Worm (Caenorhabditis elegans) whole organism, L1 larva: ENCODE data around the gene F25H8.2.

Experiments used
- C16A3.4 ChIP-seq: fragments of 150-350 bp; optimal IDR thresholded peaks from 2 replicates; lab custom pipeline; 2014; ENCODE audit warnings: missing biosample characterization, missing genetic modification characterization
- C34B4.2 ChIP-seq: sonication (generic microtip); optimal IDR thresholded peaks from 2 replicates; lab custom pipeline; 2017; ENCODE audit warnings: mild to moderate bottlenecking, missing genetic modification characterization, missing compliant biosample characterization
- aha-1 ChIP-seq: fragments of 150-350 bp; optimal IDR thresholded peaks from 2 replicates; lab custom pipeline; 2014; ENCODE audit warnings: missing biosample characterization, missing genetic modification characterization
- blmp-1 ChIP-seq: fragments of 150-350 bp; optimal IDR thresholded peaks from 2 replicates; lab custom pipeline; 2014; ENCODE audit warnings: missing biosample characterization, missing genetic modification characterization
- ceh-8 ChIP-seq: fragments of 200-800 bp; sonication (Bioruptor generic); optimal IDR thresholded peaks from 2 replicates; lab custom pipeline; 2018; ENCODE audit warnings: mild to moderate bottlenecking, missing genetic modification characterization, moderate library complexity, missing compliant biosample characterization
- ceh-82 ChIP-seq, 3 experiments: fragments of 150-350 bp in 1 of 3; sonication (generic microtip) in 2 of 3; optimal IDR thresholded peaks; 2 replicates each; lab custom pipeline; 2014 to 2017; ENCODE audit warnings: missing biosample characterization in 3 of 3, missing genetic modification characterization in 3 of 3
- ceh-88 ChIP-seq: fragments of 200-800 bp; sonication (Bioruptor generic); IDR thresholded peaks from 2 replicates; pipeline ENCODE4 v1.3.6; 2022; ENCODE audit warnings: missing genetic modification characterization, missing compliant biosample characterization
- dpl-1 ChIP-seq, 3 experiments: fragments of 150-350 bp in 2 of 3; sonication (generic microtip) in 1 of 3; optimal IDR thresholded peaks; 2 replicates each; lab custom pipeline; 2014 to 2017; ENCODE audit warnings: missing biosample characterization in 3 of 3, missing genetic modification characterization in 3 of 3, missing genetic modification reagents in 3 of 3
- dsc-1 ChIP-seq: sonication (generic microtip); optimal IDR thresholded peaks from 2 replicates; lab custom pipeline; 2016; ENCODE audit warnings: mild to moderate bottlenecking, missing genetic modification characterization, missing compliant biosample characterization
- efl-1 ChIP-seq, 4 experiments: fragments of 150-350 bp; optimal IDR thresholded peaks in 3 of 4; peaks in 1 of 4; 1 replicate in 1 of 4; 2 replicates in 3 of 4; lab custom pipeline; 2014; ENCODE audit warnings: missing biosample characterization in 2 of 4, missing genetic modification characterization in 2 of 4, missing genetic modification reagents in 2 of 4
- elt-2 ChIP-seq: sonication (generic microtip); optimal IDR thresholded peaks from 2 replicates; lab custom pipeline; 2016; ENCODE audit warnings: missing genetic modification characterization, mild to moderate bottlenecking, inconsistent platforms, missing compliant biosample characterization, missing genetic modification reagents
- elt-3 ChIP-seq, 6 experiments: fragments of 150-350 bp in 1 of 6; sonication (generic microtip); optimal IDR thresholded peaks; 2 replicates each; lab custom pipeline; 2017 to 2018; ENCODE audit warnings: missing biosample characterization in 6 of 6, missing genetic modification characterization in 6 of 6, inconsistent platforms in 1 of 6
- fkh-10 ChIP-seq: sonication (generic microtip); optimal IDR thresholded peaks from 2 replicates; lab custom pipeline; 2017; ENCODE audit warnings: missing biosample characterization, missing genetic modification reagents, missing genetic modification characterization
- fos-1 ChIP-seq: fragments of 150-350 bp; optimal IDR thresholded peaks from 2 replicates; lab custom pipeline; 2014; ENCODE audit warnings: missing biosample characterization, missing genetic modification characterization
- hlh-17 ChIP-seq: fragments of 200-800 bp; sonication (Bioruptor generic); optimal IDR thresholded peaks from 2 replicates; lab custom pipeline; 2018; ENCODE audit warnings: missing genetic modification characterization, mild to moderate bottlenecking, missing compliant biosample characterization, moderate library complexity, borderline replicate concordance
- isw-1 ChIP-seq: fragments of 200-800 bp; sonication (Bioruptor generic); IDR thresholded peaks from 2 replicates; pipeline ENCODE4 v1.3.6; 2022; ENCODE audit warnings: missing genetic modification characterization, missing compliant biosample characterization
- lin-14 ChIP-seq: fragments of 200-800 bp; sonication (Bioruptor generic); optimal IDR thresholded peaks from 2 replicates; lab custom pipeline; 2018; ENCODE audit warnings: mild to moderate bottlenecking, missing genetic modification characterization, moderate library complexity, missing compliant biosample characterization
- lin-15B ChIP-seq: fragments of 150-350 bp; sonication (generic microtip); optimal IDR thresholded peaks from 3 replicates; lab custom pipeline; 2014; ENCODE audit warnings: missing biosample characterization, missing genetic modification characterization
- lin-35 ChIP-seq, 2 experiments: fragments of 150-350 bp; optimal IDR thresholded peaks; 2 replicates each; lab custom pipeline; 2014; ENCODE audit warnings: missing biosample characterization in 2 of 2, missing genetic modification characterization in 2 of 2, missing genetic modification reagents in 2 of 2
- lsy-2 ChIP-seq, 2 experiments: fragments of 150-350 bp; optimal IDR thresholded peaks; 2 replicates each; lab custom pipeline; 2014; ENCODE audit warnings: missing biosample characterization in 2 of 2, missing genetic modification characterization in 2 of 2
- mab-9 ChIP-seq: fragments of 200-800 bp; sonication (Bioruptor generic); IDR thresholded peaks from 2 replicates; pipeline ENCODE4 v1.3.6; 2022; ENCODE audit warnings: missing genetic modification reagents, missing genetic modification characterization, missing compliant biosample characterization
- mef-2 ChIP-seq: fragments of 150-350 bp; optimal IDR thresholded peaks from 2 replicates; lab custom pipeline; 2014; ENCODE audit warnings: missing biosample characterization, missing genetic modification characterization
- mep-1 ChIP-seq: fragments of 150-350 bp; optimal IDR thresholded peaks from 2 replicates; lab custom pipeline; 2014; ENCODE audit warnings: missing biosample characterization, missing genetic modification characterization
- nhr-11 ChIP-seq: fragments of 150-350 bp; optimal IDR thresholded peaks from 2 replicates; lab custom pipeline; 2014; ENCODE audit warnings: missing biosample characterization, missing genetic modification characterization
- nhr-20 ChIP-seq: sonication (generic microtip); optimal IDR thresholded peaks from 2 replicates; lab custom pipeline; 2016; ENCODE audit warnings: mild to moderate bottlenecking, missing genetic modification characterization, missing compliant biosample characterization
- nhr-237 ChIP-seq: fragments of 150-350 bp; optimal IDR thresholded peaks from 2 replicates; lab custom pipeline; 2014; ENCODE audit warnings: missing biosample characterization, missing genetic modification characterization
- nhr-28 ChIP-seq: fragments of 150-350 bp; optimal IDR thresholded peaks from 2 replicates; lab custom pipeline; 2014; ENCODE audit warnings: missing biosample characterization, missing genetic modification characterization
- nhr-47 ChIP-seq: sonication (generic microtip); optimal IDR thresholded peaks from 2 replicates; lab custom pipeline; 2016; ENCODE audit warnings: mild to moderate bottlenecking, missing genetic modification characterization, moderate library complexity, missing compliant biosample characterization
- nhr-84 ChIP-seq: sonication (generic microtip); optimal IDR thresholded peaks from 2 replicates; lab custom pipeline; 2017; ENCODE audit warnings: missing biosample characterization, missing genetic modification characterization
- nhr-85 ChIP-seq: sonication (generic microtip); peaks from one replicate; lab custom pipeline; 2016; ENCODE audit warnings: missing genetic modification characterization, inconsistent platforms, missing compliant biosample characterization
- nhr-90 ChIP-seq: sonication (generic microtip); optimal IDR thresholded peaks from 2 replicates; lab custom pipeline; 2016; ENCODE audit warnings: mild to moderate bottlenecking, missing genetic modification characterization, missing compliant biosample characterization; ENCODE audit not compliant: poor library complexity
- rnt-1 ChIP-seq: sonication (generic microtip); optimal IDR thresholded peaks from 2 replicates; lab custom pipeline; 2016; ENCODE audit warnings: mild to moderate bottlenecking, missing genetic modification characterization, moderate library complexity, missing compliant biosample characterization
- skn-1 ChIP-seq: fragments of 150-350 bp; optimal IDR thresholded peaks from 2 replicates; lab custom pipeline; 2014; ENCODE audit warnings: missing biosample characterization, missing genetic modification characterization
- snpc-4 ChIP-seq: fragments of 150-350 bp; optimal IDR thresholded peaks from 2 replicates; lab custom pipeline; 2014; ENCODE audit warnings: missing biosample characterization, missing genetic modification characterization
- snu-23 ChIP-seq: sonication (generic microtip); optimal IDR thresholded peaks from 2 replicates; lab custom pipeline; 2016; ENCODE audit warnings: missing genetic modification characterization, missing compliant biosample characterization
- sup-37 ChIP-seq: fragments of 200-800 bp; sonication (Bioruptor generic); optimal IDR thresholded peaks from 2 replicates; lab custom pipeline; 2018; ENCODE audit warnings: mild to moderate bottlenecking, missing genetic modification characterization, missing compliant biosample characterization
- swsn-7 ChIP-seq: sonication (generic microtip); optimal IDR thresholded peaks from 2 replicates; lab custom pipeline; 2016; ENCODE audit warnings: missing genetic modification characterization, missing compliant biosample characterization
- unc-130 ChIP-seq: fragments of 150-350 bp; optimal IDR thresholded peaks from 2 replicates; lab custom pipeline; 2017; ENCODE audit warnings: missing biosample characterization, missing genetic modification characterization, inconsistent platforms
- vab-15 ChIP-seq: sonication (generic microtip); optimal IDR thresholded peaks from 2 replicates; lab custom pipeline; 2017; ENCODE audit warnings: missing genotype, mild to moderate bottlenecking, missing genetic modification characterization, missing compliant biosample characterization
- zag-1 ChIP-seq: fragments of 150-350 bp; optimal IDR thresholded peaks from 2 replicates; lab custom pipeline; 2014; ENCODE audit warnings: missing biosample characterization, missing genetic modification characterization

The F25H8.2 gene

DNA sequence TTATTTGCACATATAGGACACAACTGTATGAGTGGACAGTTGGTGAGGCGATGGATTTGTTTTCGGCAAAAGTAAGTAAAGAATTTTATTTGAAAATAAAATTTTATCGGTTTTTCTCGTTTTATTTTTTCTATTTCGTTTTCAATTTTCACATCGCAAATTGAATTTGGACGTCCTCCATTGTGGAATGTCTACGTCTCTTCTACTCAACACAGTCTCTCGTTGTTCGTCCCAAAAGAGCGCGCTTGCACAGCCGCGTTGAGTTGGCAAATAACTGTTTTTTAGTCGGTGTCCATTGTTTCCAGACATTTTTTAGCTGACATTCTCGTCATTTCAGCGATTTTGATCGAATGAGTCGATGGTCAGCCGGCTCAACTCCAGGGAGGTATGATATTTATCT is 32.8 kb upstream of the F25H8.2 start:
- no peak for TF ChIP-seq ceh-88 (GFP tag; lab: Robert Waterston, UW)
- TF ChIP-seq aha-1 (tag; lab: Kevin White, UChicago), result no peak
- TF ChIP-seq blmp-1 (tag; lab: Kevin White, UChicago), result no peak
- peak; percentile 62 for TF ChIP-seq lin-14 (GFP tag; lab: Kevin White, UChicago)
- TF ChIP-seq nhr-90 (tag; lab: Kevin White, UChicago), result no peak
- TF ChIP-seq ceh-8 (GFP tag; lab: Kevin White, UChicago), result no peak
- no peak for TF ChIP-seq vab-15 (tag; lab: Kevin White, UChicago)
- TF ChIP-seq swsn-7, result no peak
- TF ChIP-seq mef-2 (tag; lab: Kevin White, UChicago), result no peak
- peak; percentile 13 to 42 (median 31) for TF ChIP-seq dpl-1 (GFP tag; optimal IDR thresholded peaks at IDR 0.05; lab: Kevin White, UChicago)
- TF ChIP-seq fkh-10 (GFP tag; lab: Kevin White, UChicago), result peak; percentile 14
- TF ChIP-seq efl-1 (optimal IDR thresholded peaks at IDR 0.05; lab: Kevin White, UChicago), result peak; percentile 34 to 45
- peak; percentile 37 to 93 for TF ChIP-seq efl-1 (GFP tag; optimal IDR thresholded peaks at IDR 0.05 in 1 of 2; lab: Kevin White, UChicago)
- TF ChIP-seq zag-1 (tag; lab: Kevin White, UChicago), result no peak
- TF ChIP-seq elt-3 (tag; optimal IDR thresholded peaks at IDR 0.05; lab: Kevin White, UChicago), result no peak
- TF ChIP-seq lsy-2 (tag; optimal IDR thresholded peaks at IDR 0.05; lab: Kevin White, UChicago), result no peak
- no peak for TF ChIP-seq nhr-28 (tag; lab: Kevin White, UChicago)
- TF ChIP-seq unc-130, result no peak
- no peak for TF ChIP-seq nhr-85 (tag; lab: Kevin White, UChicago)
- peak; percentile 19 for TF ChIP-seq mep-1
- TF ChIP-seq skn-1 (tag; lab: Kevin White, UChicago), result no peak
- no peak for TF ChIP-seq snu-23 (GFP tag; lab: Kevin White, UChicago)
- TF ChIP-seq ceh-82 (tag; optimal IDR thresholded peaks at IDR 0.05; lab: Kevin White, UChicago), result peak in 1 of 3 experiments; percentile 7
- TF ChIP-seq C34B4.2 (tag; lab: Kevin White, UChicago), result no peak
- TF ChIP-seq nhr-11 (tag; lab: Kevin White, UChicago), result no peak
- TF ChIP-seq nhr-237 (tag; lab: Kevin White, UChicago), result no peak
- TF ChIP-seq lin-15B, result no peak
- TF ChIP-seq dsc-1 (tag; lab: Kevin White, UChicago), result no peak
- TF ChIP-seq nhr-47, result no peak
- no peak for TF ChIP-seq elt-2 (tag; lab: Kevin White, UChicago)
- TF ChIP-seq mab-9 (GFP tag; lab: Robert Waterston, UW), result no peak
- TF ChIP-seq C16A3.4 (tag; lab: Kevin White, UChicago), result no peak
- TF ChIP-seq hlh-17 (GFP tag; lab: Kevin White, UChicago), result no peak
- no peak for TF ChIP-seq rnt-1
- no peak for TF ChIP-seq snpc-4 (tag; lab: Kevin White, UChicago)
- peak; percentile 10 to 66 for TF ChIP-seq lin-35 (GFP tag; optimal IDR thresholded peaks at IDR 0.05; lab: Kevin White, UChicago)

ce11 chrIV:9903608-9904007 is 28.4 kb upstream of the F25H8.2 start, which contains the start of gene best-13:
best-13 (plus strand) TSS chrIV:9903908.
- TF ChIP-seq aha-1 (tag; lab: Kevin White, UChicago) (no peak), nhr-20 (no peak), nhr-84 (tag; lab: Kevin White, UChicago) (no peak), isw-1 (GFP tag; lab: Robert Waterston, UW) (no peak), sup-37 (GFP tag; lab: Kevin White, UChicago) (no peak), nhr-237 (tag; lab: Kevin White, UChicago) (no peak), snu-23 (GFP tag; lab: Kevin White, UChicago) (no peak), fos-1 (tag; lab: Kevin White, UChicago) (no peak)
